Fruit fly (Drosophila melanogaster) whole organism, embryonic: ENCODE measurements around the gene yellow-f2.

Source experiments
- B-H2 ChIP-seq: fragments of 200-800 bp; sonication (Bioruptor generic); optimal IDR thresholded peaks from 2 replicates; lab custom pipeline; 2018; ENCODE audit warnings: missing biosample characterization, mild to moderate bottlenecking, missing genetic modification characterization
- Blimp-1 ChIP-seq: fragments of 200-800 bp; sonication (Bioruptor generic); optimal IDR thresholded peaks from 3 replicates; lab custom pipeline; 2018; ENCODE audit warnings: missing biosample characterization, missing genetic modification characterization, mild to moderate bottlenecking, moderate library complexity, missing genetic modification reagents
- CG10462 ChIP-seq: fragments of 200-800 bp; sonication (Bioruptor generic); optimal IDR thresholded peaks from 2 replicates; lab custom pipeline; 2016; ENCODE audit warnings: missing biosample characterization, missing genetic modification characterization
- CG11504 ChIP-seq: fragments of 200-800 bp; sonication (Bioruptor generic); optimal IDR thresholded peaks from 3 replicates; lab custom pipeline; 2019; ENCODE audit warnings: missing biosample characterization, mild to moderate bottlenecking, missing genetic modification characterization, moderate library complexity
- CG12071 ChIP-seq: fragments of 200-800 bp; sonication (Bioruptor generic); optimal IDR thresholded peaks from 3 replicates; lab custom pipeline; 2018; ENCODE audit warnings: missing biosample characterization, mild to moderate bottlenecking, missing genetic modification characterization
- CG13296 ChIP-seq: fragments of 200-800 bp; sonication (Bioruptor generic); optimal IDR thresholded peaks from 3 replicates; lab custom pipeline; 2018; ENCODE audit warnings: missing biosample characterization, mild to moderate bottlenecking, missing genetic modification characterization
- CG13624 ChIP-seq: fragments of 200-800 bp; sonication (Bioruptor generic); optimal IDR thresholded peaks from 2 replicates; lab custom pipeline; 2016; ENCODE audit warnings: missing biosample characterization, missing genetic modification characterization
- CG14050 ChIP-seq: fragments of 200-800 bp; sonication (Bioruptor generic); IDR thresholded peaks from 3 replicates; pipeline ENCODE4 v1.3.6; 2022; ENCODE audit warnings: missing biosample characterization, missing genetic modification characterization
- CG18011 ChIP-seq: fragments of 200-800 bp; sonication (Bioruptor generic); optimal IDR thresholded peaks from 2 replicates; lab custom pipeline; 2017; ENCODE audit warnings: missing biosample characterization, missing genetic modification characterization, mild to moderate bottlenecking, moderate library complexity, missing genotype
- CG2199 ChIP-seq: fragments of 200-800 bp; sonication (Bioruptor generic); IDR thresholded peaks from 3 replicates; pipeline ENCODE4 v1.3.6; 2022; ENCODE audit warnings: missing biosample characterization, missing genetic modification characterization
- CG7928 ChIP-seq: fragments of 200-800 bp; sonication (Bioruptor generic); optimal IDR thresholded peaks from 2 replicates; lab custom pipeline; 2017; ENCODE audit warnings: missing biosample characterization, mild to moderate bottlenecking, missing genetic modification characterization
- CG8765 ChIP-seq: fragments of 200-800 bp; sonication (Bioruptor generic); IDR thresholded peaks from 2 replicates; pipeline ENCODE4 v1.3.6; 2022; ENCODE audit warnings: missing biosample characterization, missing genetic modification characterization
- CG9215 ChIP-seq: fragments of 200-800 bp; sonication (Bioruptor generic); IDR thresholded peaks from 2 replicates; pipeline ENCODE4 v1.3.6; 2022; ENCODE audit warnings: missing biosample characterization, missing genetic modification characterization
- CG9437 ChIP-seq: fragments of 200-800 bp; sonication (Bioruptor generic); optimal IDR thresholded peaks from 2 replicates; lab custom pipeline; 2018; ENCODE audit warnings: missing biosample characterization, mild to moderate bottlenecking, missing genetic modification characterization
- Chrac-16 ChIP-seq: fragments of 200-800 bp; sonication (Bioruptor generic); optimal IDR thresholded peaks from 3 replicates; lab custom pipeline; 2016; ENCODE audit warnings: missing biosample characterization, missing genetic modification characterization
- CkIIα-i1 ChIP-seq: fragments of 200-800 bp; sonication (Bioruptor generic); IDR thresholded peaks from 2 replicates; pipeline ENCODE4 v1.3.6; 2022; ENCODE audit warnings: missing biosample characterization, missing genetic modification characterization
- D19B ChIP-seq: fragments of 200-800 bp; sonication (Bioruptor generic); optimal IDR thresholded peaks from 2 replicates; lab custom pipeline; 2017; ENCODE audit warnings: missing biosample characterization, mild to moderate bottlenecking, missing genetic modification characterization
- Dbx ChIP-seq: fragments of 200-800 bp; sonication (Bioruptor generic); IDR thresholded peaks from 3 replicates; pipeline ENCODE4 v1.3.6; 2022; ENCODE audit warnings: missing biosample characterization, missing genetic modification characterization
- Fer1 ChIP-seq: fragments of 200-800 bp; sonication (Bioruptor generic); optimal IDR thresholded peaks from 2 replicates; lab custom pipeline; 2017; ENCODE audit warnings: missing biosample characterization, mild to moderate bottlenecking, missing genetic modification characterization
- Med ChIP-seq: fragments of 200-800 bp; sonication (Bioruptor generic); peaks from one replicate; lab custom pipeline; 2016; ENCODE audit warnings: missing biosample characterization, missing genetic modification characterization, mild to moderate bottlenecking, inconsistent platforms, moderate library complexity
- Nf-YA ChIP-seq: fragments of 200-800 bp; sonication (Bioruptor generic); IDR thresholded peaks from 2 replicates; pipeline ENCODE4 v1.3.6; 2022; ENCODE audit warnings: missing biosample characterization, missing genetic modification characterization
- Optix ChIP-seq: fragments of 200-800 bp; sonication (Bioruptor generic); IDR thresholded peaks from 3 replicates; pipeline ENCODE4 v1.3.6; 2022; ENCODE audit warnings: missing biosample characterization, missing genetic modification characterization
- Sry-β ChIP-seq: fragments of 200-800 bp; sonication (Bioruptor generic); optimal IDR thresholded peaks from 2 replicates; lab custom pipeline; 2018; ENCODE audit warnings: missing biosample characterization, mild to moderate bottlenecking, missing genetic modification characterization, moderate library complexity
- ato ChIP-seq: fragments of 200-800 bp; sonication (Bioruptor generic); IDR thresholded peaks from 2 replicates; pipeline ENCODE4 v1.3.6; 2022; ENCODE audit warnings: missing biosample characterization, missing genetic modification characterization; ENCODE audit not compliant: partially characterized antibody
- crol ChIP-seq: fragments of 200-800 bp; sonication (Bioruptor generic); IDR thresholded peaks from 2 replicates; pipeline ENCODE4 v1.3.6; 2022; ENCODE audit warnings: missing biosample characterization, missing genetic modification characterization
- dimm ChIP-seq: fragments of 200-800 bp; sonication (Bioruptor generic); IDR thresholded peaks from 2 replicates; pipeline ENCODE4 v1.3.6; 2022; ENCODE audit warnings: missing biosample characterization, missing genetic modification characterization
- en ChIP-seq: fragments of 200-800 bp; sonication (Bioruptor generic); optimal IDR thresholded peaks from 2 replicates; lab custom pipeline; 2016; ENCODE audit warnings: missing biosample characterization, missing genetic modification characterization
- ewg ChIP-seq: fragments of 200-800 bp; sonication (Bioruptor generic); optimal IDR thresholded peaks from 3 replicates; lab custom pipeline; 2017; ENCODE audit warnings: mild to moderate bottlenecking, missing biosample characterization, missing genetic modification reagents, missing genetic modification characterization
- eyg ChIP-seq: fragments of 200-800 bp; sonication (Bioruptor generic); optimal IDR thresholded peaks from 3 replicates; lab custom pipeline; 2016; ENCODE audit warnings: missing biosample characterization, missing genetic modification characterization
- grau ChIP-seq: fragments of 200-800 bp; optimal IDR thresholded peaks from 3 replicates; lab custom pipeline; 2019; ENCODE audit warnings: missing biosample characterization, mild to moderate bottlenecking, missing genetic modification characterization, moderate library complexity
- gt ChIP-seq: fragments of 200-800 bp; sonication (Bioruptor generic); IDR thresholded peaks from 2 replicates; pipeline ENCODE4 v1.3.6; 2022; ENCODE audit warnings: missing biosample characterization, missing genetic modification characterization
- h ChIP-seq: fragments of >200 bp; optimal IDR thresholded peaks from 2 replicates; lab custom pipeline; 2017
- ham ChIP-seq: fragments of 200-800 bp; sonication (Bioruptor generic); IDR thresholded peaks from 2 replicates; pipeline ENCODE4 v1.3.6; 2022; ENCODE audit warnings: missing biosample characterization, missing genetic modification characterization
- kah ChIP-seq: fragments of 200-800 bp; sonication (Bioruptor generic); optimal IDR thresholded peaks from 2 replicates; lab custom pipeline; 2018; ENCODE audit warnings: missing biosample characterization, mild to moderate bottlenecking, missing genetic modification characterization
- lab ChIP-seq: fragments of 200-800 bp; sonication (Bioruptor generic); optimal IDR thresholded peaks from 3 replicates; lab custom pipeline; 2017; ENCODE audit warnings: missing biosample characterization, missing genetic modification characterization, mild to moderate bottlenecking, moderate library complexity, missing genetic modification reagents
- lbe ChIP-seq: fragments of 200-800 bp; sonication (Bioruptor generic); optimal IDR thresholded peaks from 2 replicates; lab custom pipeline; 2016; ENCODE audit warnings: missing biosample characterization, mild to moderate bottlenecking, missing genetic modification characterization
- nerfin-2 ChIP-seq: fragments of 200-800 bp; sonication (Bioruptor generic); IDR thresholded peaks from 2 replicates; pipeline ENCODE4 v1.3.6; 2022; ENCODE audit warnings: missing biosample characterization, missing genetic modification characterization; ENCODE audit not compliant: partially characterized antibody
- oc ChIP-seq: fragments of 200-800 bp; sonication (Bioruptor generic); optimal IDR thresholded peaks from 2 replicates; lab custom pipeline; 2018; ENCODE audit warnings: missing biosample characterization, mild to moderate bottlenecking, missing genetic modification characterization, moderate library complexity
- otp ChIP-seq: fragments of 200-800 bp; sonication (Bioruptor generic); IDR thresholded peaks from 3 replicates; pipeline ENCODE4, ENCODE4 v1.3.6; 2022; ENCODE audit warnings: missing biosample characterization, missing genetic modification characterization
- pfk ChIP-seq: fragments of 200-800 bp; sonication (Bioruptor generic); optimal IDR thresholded peaks from 2 replicates; lab custom pipeline; 2018; ENCODE audit warnings: missing biosample characterization, mild to moderate bottlenecking, missing genetic modification characterization, moderate library complexity
- ro ChIP-seq: fragments of 200-800 bp; sonication (Bioruptor generic); IDR thresholded peaks from 2 replicates; pipeline ENCODE4 v1.3.6; 2022; ENCODE audit warnings: missing biosample characterization, missing genetic modification characterization
- scrt ChIP-seq: fragments of 200-800 bp; sonication (Bioruptor generic); optimal IDR thresholded peaks from 2 replicates; lab custom pipeline; 2018; ENCODE audit warnings: missing biosample characterization, mild to moderate bottlenecking, missing genetic modification characterization, moderate library complexity
- sens ChIP-seq: fragments of 200-800 bp; sonication (Bioruptor generic); peaks from one replicate; lab custom pipeline; 2016; ENCODE audit warnings: missing biosample characterization, missing genetic modification characterization
- shn ChIP-seq: fragments of 200-800 bp; sonication (Bioruptor generic); optimal IDR thresholded peaks from 3 replicates; lab custom pipeline; 2016; ENCODE audit warnings: missing biosample characterization, missing genetic modification characterization
- sima ChIP-seq: fragments of 200-800 bp; sonication (Bioruptor generic); optimal IDR thresholded peaks from 2 replicates; lab custom pipeline; 2016; ENCODE audit warnings: missing biosample characterization, missing genetic modification characterization
- sisA ChIP-seq: fragments of 200-800 bp; sonication (Bioruptor generic); IDR thresholded peaks from 2 replicates; pipeline ENCODE4 v1.3.6; 2022; ENCODE audit warnings: missing biosample characterization, missing genetic modification characterization
- sr ChIP-seq: fragments of 200-800 bp; sonication (Bioruptor generic); IDR thresholded peaks from 3 replicates; pipeline ENCODE4 v1.3.6; 2022; ENCODE audit warnings: missing biosample characterization, missing genetic modification characterization
- tap ChIP-seq: fragments of 200-800 bp; optimal IDR thresholded peaks from 3 replicates; lab custom pipeline; 2019; ENCODE audit warnings: missing biosample characterization, mild to moderate bottlenecking, missing genetic modification characterization, moderate library complexity
- twi ChIP-seq: fragments of 200-800 bp; optimal IDR thresholded peaks from 2 replicates; lab custom pipeline; 2019; ENCODE audit warnings: missing biosample characterization, mild to moderate bottlenecking, missing genetic modification characterization, moderate library complexity
- unpg ChIP-seq: fragments of 200-800 bp; sonication (Bioruptor generic); optimal IDR thresholded peaks from 3 replicates; lab custom pipeline; 2018; ENCODE audit warnings: missing biosample characterization, mild to moderate bottlenecking, missing genetic modification characterization, moderate library complexity

The yellow-f2 gene

DNA sequence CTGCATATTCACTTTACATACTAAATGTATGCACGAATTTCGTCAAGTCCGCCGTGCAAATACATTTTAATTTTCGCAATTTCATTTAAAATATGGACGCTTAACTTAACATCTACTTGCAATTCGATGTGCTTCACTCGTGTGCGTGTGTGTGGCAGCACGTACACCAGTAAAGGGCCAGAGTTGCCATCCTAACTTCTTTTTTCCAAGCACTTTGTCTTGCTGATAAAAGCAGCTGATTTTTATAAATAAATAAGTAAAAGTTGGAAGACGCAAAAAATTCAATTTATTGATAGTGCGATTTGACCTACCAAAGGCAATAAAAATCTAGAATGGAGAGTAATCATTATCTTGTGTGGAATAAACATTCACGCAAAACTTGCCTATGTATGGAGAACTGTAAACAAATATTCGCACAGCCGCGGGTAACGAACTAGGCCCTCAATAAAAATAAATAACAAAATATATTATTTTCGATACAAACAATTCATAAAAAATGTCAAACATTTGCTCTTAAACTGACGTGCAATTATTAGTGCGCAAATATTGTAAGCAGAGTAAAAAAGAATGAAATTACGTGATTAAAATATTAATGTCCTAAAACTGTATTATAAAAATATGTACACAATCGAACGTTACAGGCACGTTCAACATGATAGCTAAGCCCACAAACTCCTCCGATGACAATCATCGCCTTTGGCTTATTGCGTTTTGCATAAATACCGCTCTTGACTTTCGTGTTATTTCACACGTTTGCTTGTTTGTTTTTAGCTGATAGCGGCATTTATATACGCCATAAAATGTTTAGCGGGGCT is 12.6 kb downstream of the yellow-f2 start (continued):
- TF ChIP-seq CG11504 (peak; percentile 78), CG9215 (GFP tag; lab: Robert Waterston, UW) (peak; percentile 68), CG7928 (GFP tag; lab: Kevin White, UChicago) (peak; percentile 20), Med (GFP tag; lab: Kevin White, UChicago) (peak; percentile 77), sens (GFP tag; lab: Kevin White, UChicago) (peak; percentile 76), pfk (GFP tag; lab: Kevin White, UChicago) (no peak), Optix (GFP tag; lab: Robert Waterston, UW) (0 out of 3 replicates have a peak, but pooled peaks have one; percentile 5), Chrac-16 (peak; percentile 39), Sry-β (GFP tag; lab: Kevin White, UChicago) (no peak), Nf-YA (no peak), en (GFP tag; lab: Kevin White, UChicago) (no peak), unpg (GFP tag; lab: Kevin White, UChicago) (peak; percentile 70), grau (tag; lab: Kevin White, UChicago) (peak; percentile 81), oc (tag; lab: Kevin White, UChicago) (peak; percentile 40), sisA (GFP tag; lab: Robert Waterston, UW) (peak; percentile 48), CG8765 (no peak), CG10462 (GFP tag; lab: Kevin White, UChicago) (peak; percentile 18), CG9437 (GFP tag; lab: Kevin White, UChicago) (peak; percentile 72), CkIIα-i1 (no peak), Dbx (no peak), Blimp-1 (peak; percentile 38), dimm (GFP tag; lab: Robert Waterston, UW) (0 out of 2 replicates have a peak, but pooled peaks have one; percentile 23), sima (GFP tag; lab: Kevin White, UChicago) (no peak), lab (peak; percentile 76), lbe (peak; percentile 20), CG14050 (peak; percentile 48; the same call in 1 of the 3 replicates), ham (no peak), sr (GFP tag; lab: Robert Waterston, UW) (no peak), ewg (peak; percentile 25), shn (no peak), CG13624 (peak; percentile 38), B-H2 (GFP tag; lab: Kevin White, UChicago) (peak; percentile 66), ato (no peak), D19B (GFP tag; lab: Kevin White, UChicago) (peak; percentile 47), gt (GFP tag; lab: Robert Waterston, UW) (no peak), otp (0 out of 3 replicates have a peak, but pooled peaks have one; percentile 25), tap (tag; lab: Kevin White, UChicago) (peak; percentile 27), CG12071 (peak; percentile 36), nerfin-2 (GFP tag; lab: Robert Waterston, UW) (no peak), CG2199 (GFP tag; lab: Robert Waterston, UW) (no peak), CG18011 (GFP tag; lab: Kevin White, UChicago) (peak; percentile 51), eyg (no peak), h (lab: Kevin White, UChicago) (no peak), CG13296 (GFP tag; lab: Kevin White, UChicago) (peak; percentile 79), Fer1 (GFP tag; lab: Kevin White, UChicago) (peak; percentile 69), ro (GFP tag; lab: Robert Waterston, UW) (no peak), crol (no peak), scrt (GFP tag; lab: Kevin White, UChicago) (peak; percentile 55), kah (GFP tag; lab: Kevin White, UChicago) (no peak), twi (peak; percentile 15)
